Worm (Caenorhabditis elegans): ENCODE results near the gene Y57G11B.6.

- TF ChIP-seq lsy-2 (tag; optimal IDR thresholded peaks at IDR 0.05) (no peak), lin-32 (GFP tag; optimal IDR thresholded peaks at IDR 0.05) (no peak), nhr-237 (tag; optimal IDR thresholded peaks at IDR 0.05) (no peak), drap-1 (GFP tag; optimal IDR thresholded peaks at IDR 0.05) (no peak), pha-4 (tag; optimal IDR thresholded peaks at IDR 0.05) (no peak), nhr-2 (tag; optimal IDR thresholded peaks at IDR 0.05) (no peak), ztf-11 (tag; optimal IDR thresholded peaks at IDR 0.05) (no peak), nhr-76 (tag; optimal IDR thresholded peaks at IDR 0.05) (no peak), lin-13 (tag; optimal IDR thresholded peaks at IDR 0.05) (no peak), snpc-4 (tag; optimal IDR thresholded peaks at IDR 0.05) (no peak)
These were observed 17.9 kb upstream of the Y57G11B.6 start, which contains the start of gene glb-34 for ce11 chrIV:14572607-14573006.
